Worm (Caenorhabditis elegans) whole organism, L2 larva: ENCODE results near the gene cyp-13A5.

Experiments
- ceh-16 ChIP-seq: fragments of 150-350 bp; optimal IDR thresholded peaks from 2 replicates; lab custom pipeline; 2014; ENCODE audit warnings: missing biosample characterization, missing genetic modification characterization
- lin-11 ChIP-seq: fragments of 150-350 bp; sonication (generic microtip); optimal IDR thresholded peaks from 2 replicates; lab custom pipeline; 2014; ENCODE audit warnings: missing biosample characterization, missing genetic modification characterization, inconsistent platforms, mixed read lengths
- mdl-1 ChIP-seq, 2 experiments: fragments of 150-350 bp in 1 of 2; sonication (generic microtip) in 1 of 2; optimal IDR thresholded peaks; 2 replicates each; lab custom pipeline; 2017; ENCODE audit warnings: missing biosample characterization in 2 of 2, missing genetic modification characterization in 2 of 2
- sma-3 ChIP-seq: sonication (generic microtip); optimal IDR thresholded peaks from 2 replicates; lab custom pipeline; 2016; ENCODE audit warnings: missing genetic modification reagents, missing genetic modification characterization, missing compliant biosample characterization
- unc-62 ChIP-seq: fragments of 150-350 bp; optimal IDR thresholded peaks from 2 replicates; lab custom pipeline; 2014; ENCODE audit warnings: missing biosample characterization, missing genetic modification reagents, missing genetic modification characterization
- ztf-11 ChIP-seq: sonication (generic microtip); optimal IDR thresholded peaks from 2 replicates; lab custom pipeline; 2017; ENCODE audit warnings: missing biosample characterization, missing genetic modification characterization

ce11 chrII:9829108-9829507, 28.9 kb upstream of the cyp-13A5 start, which contains the start of gene ZK938.1:
- TF ChIP-seq ceh-16 (tag; lab: Kevin White, UChicago): no peak
- TF ChIP-seq sma-3: no peak
- TF ChIP-seq mdl-1 (tag; optimal IDR thresholded peaks at IDR 0.05; lab: Kevin White, UChicago): no peak
- TF ChIP-seq unc-62 (GFP tag; lab: Kevin White, UChicago): no peak
- no peak for TF ChIP-seq lin-11 (tag; lab: Kevin White, UChicago)
- TF ChIP-seq ztf-11 (tag; lab: Kevin White, UChicago): no peak
